Fruit fly (Drosophila melanogaster): ENCODE data around the gene CG17806.

DNA sequence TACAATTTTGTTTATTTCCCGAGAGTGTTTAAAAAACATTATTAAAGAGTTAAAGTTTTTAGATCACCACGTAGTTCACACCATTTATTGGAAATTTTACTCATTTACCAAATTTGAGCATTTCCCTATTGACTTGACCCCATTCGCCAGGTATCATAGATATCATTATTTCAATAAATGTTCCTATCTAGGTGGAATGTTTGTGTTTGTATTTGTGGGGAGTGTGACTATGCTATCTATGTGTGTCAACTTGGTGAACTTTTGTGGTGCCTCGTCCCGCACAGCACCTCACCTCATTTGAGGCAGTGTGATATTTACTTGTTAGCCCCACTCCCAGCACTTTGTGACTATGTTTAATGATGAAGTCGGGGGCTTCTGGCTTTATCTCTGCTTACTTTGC lies 25.6 kb upstream of the CG17806 start:
- TF ChIP-seq CTCF (optimal IDR thresholded peaks at IDR 0.05) (no peak), CG8478 (optimal IDR thresholded peaks at IDR 0.05) (no peak)
